Worm (Caenorhabditis elegans) whole organism, midembryonic: ENCODE results near the gene phdh-1.

Experiments used
- T22C8.4 ChIP-seq: fragments of 200-800 bp; sonication (Bioruptor generic); IDR thresholded peaks from 2 replicates; pipeline ENCODE4 v1.3.6; 2022; ENCODE audit warnings: missing genetic modification characterization, missing compliant biosample characterization
- flt-1 ChIP-seq: fragments of 200-800 bp; sonication (Bioruptor generic); IDR thresholded peaks from 2 replicates; pipeline ENCODE4 v1.3.6; 2022; ENCODE audit warnings: missing genetic modification characterization, missing compliant biosample characterization
- med-1 ChIP-seq: sonication (generic microtip); optimal IDR thresholded peaks from 2 replicates; lab custom pipeline; 2017; ENCODE audit warnings: missing genetic modification characterization, mild to moderate bottlenecking, missing compliant biosample characterization, antibody characterized with exemption, missing genetic modification reagents; ENCODE audit not compliant: insufficient read depth
- ref-1 ChIP-seq: fragments of 200-800 bp; sonication (Bioruptor generic); conservative IDR thresholded peaks from 2 replicates; pipeline ENCODE4 v1.3.6; 2022; ENCODE audit warnings: missing genetic modification reagents, missing genetic modification characterization, missing compliant biosample characterization
- ztf-23 ChIP-seq: fragments of 200-800 bp; sonication (Bioruptor generic); IDR thresholded peaks from 2 replicates; pipeline ENCODE4 v1.3.6; 2022; ENCODE audit warnings: missing genetic modification reagents, missing genetic modification characterization, missing compliant biosample characterization

- TF ChIP-seq flt-1 (GFP tag; lab: Robert Waterston, UW): no peak
- TF ChIP-seq T22C8.4 (GFP tag; lab: Robert Waterston, UW): no peak
- no peak for TF ChIP-seq med-1 (GFP tag; lab: Kevin White, UChicago)
- TF ChIP-seq ztf-23 (GFP tag; lab: Robert Waterston, UW): no peak
- TF ChIP-seq ref-1 (GFP tag; lab: Robert Waterston, UW): no peak
These were observed 28.6 kb downstream of the phdh-1 start, which contains the start of gene gst-20 for ce11 chrII:13609655-13610054.
